Worm (Caenorhabditis elegans): ENCODE results near the gene W06G6.15.
"Not testable (repeated sequence)": the region's sequence is repeated elsewhere in the genome, so short reads cannot be mapped to it uniquely, and the experiment has no call there.

The W06G6.15 gene

DNA sequence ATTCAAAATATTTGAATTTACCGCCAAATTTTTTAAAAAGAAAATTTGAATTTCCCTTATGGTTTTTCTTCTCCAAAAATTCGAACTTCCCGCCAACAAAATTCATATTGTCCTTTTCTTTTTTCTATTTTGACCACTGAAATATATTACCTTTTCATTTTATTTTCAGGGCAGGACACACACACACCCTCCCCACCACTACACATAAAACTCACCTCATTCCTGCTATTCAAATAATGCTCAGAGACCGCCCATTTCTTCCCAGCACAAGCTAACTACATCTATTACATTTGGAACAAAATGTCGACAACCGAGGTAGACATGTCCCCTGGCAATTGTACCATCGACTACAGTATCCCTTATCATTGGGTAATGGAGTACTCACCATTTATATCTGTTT, at the start of gene W06G6.15:
Gene W06G6.15 (plus strand): TSS at position 301 of the 400 bp plus-strand sequence.
- TF ChIP-seq mef-2 (tag; optimal IDR thresholded peaks at IDR 0.05); nhr-20 (tag; optimal IDR thresholded peaks at IDR 0.05); nhr-90 (tag; optimal IDR thresholded peaks at IDR 0.05; ENCODE audit: poor library complexity): not testable (repeated sequence)

- no peak for TF ChIP-seq sup-37 (GFP tag; optimal IDR thresholded peaks at IDR 0.05)
- TF ChIP-seq hlh-4 (tag; optimal IDR thresholded peaks at IDR 0.05) = no peak
- no peak for TF ChIP-seq sox-4 (tag; optimal IDR thresholded peaks at IDR 0.05)
- peak; percentile 2 for TF ChIP-seq lin-14 (GFP tag; optimal IDR thresholded peaks at IDR 0.05)
- no peak for TF ChIP-seq ces-1 (GFP tag; optimal IDR thresholded peaks at IDR 0.05)
- peak; percentile 37 for TF ChIP-seq elt-2 (tag; optimal IDR thresholded peaks at IDR 0.05)
- no peak for TF ChIP-seq efl-1 (optimal IDR thresholded peaks at IDR 0.05)
- TF ChIP-seq efl-1 (GFP tag; optimal IDR thresholded peaks at IDR 0.05 in 1 of 2) = peak in 1 of 2 experiments; percentile 42
Observed at ce11 chrV:16605463-16605862, 48.9 kb upstream of the W06G6.15 start.

DNA sequence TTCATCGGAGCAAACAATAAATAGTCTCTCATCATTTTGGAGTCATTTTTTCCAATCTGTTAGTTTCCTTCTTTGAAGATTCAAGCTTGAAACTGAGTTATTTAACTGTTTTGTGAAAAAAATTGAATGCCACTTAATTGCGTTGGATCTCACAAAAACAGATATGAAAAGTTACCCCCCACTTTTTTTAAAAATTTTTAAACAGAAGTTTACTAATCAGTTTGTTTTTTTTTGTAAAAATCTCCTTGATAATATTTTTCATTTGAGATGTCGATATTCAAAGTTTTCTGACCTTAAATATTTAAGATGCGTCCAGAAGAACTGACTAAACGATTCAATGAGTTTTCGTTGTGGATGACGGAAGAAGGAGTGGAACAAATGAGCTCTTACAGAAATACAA, 48.0 kb upstream of the W06G6.15 start, which contains the start of gene Y32B12C.1:
Gene Y32B12C.1 (plus strand): TSS at position 301 of the 400 bp plus-strand sequence.
- TF ChIP-seq ztf-11 (tag; optimal IDR thresholded peaks at IDR 0.05) (no peak), snpc-4 (tag; optimal IDR thresholded peaks at IDR 0.05) (no peak), mep-1 (tag; optimal IDR thresholded peaks at IDR 0.05) (no peak), elt-2 (tag; optimal IDR thresholded peaks at IDR 0.05) (no peak), fos-1 (tag; optimal IDR thresholded peaks at IDR 0.05) (no peak), nhr-20 (tag; optimal IDR thresholded peaks at IDR 0.05) (no peak), ces-1 (GFP tag; optimal IDR thresholded peaks at IDR 0.05) (no peak), C16A3.4 (tag; optimal IDR thresholded peaks at IDR 0.05) (no peak)

ce11 chrV:16608478-16608877, 45.9 kb upstream of the W06G6.15 start:
- TF ChIP-seq fos-1 (tag; optimal IDR thresholded peaks at IDR 0.05) = no peak
- TF ChIP-seq elt-2 (tag; optimal IDR thresholded peaks at IDR 0.05) = peak; percentile 73
- TF ChIP-seq jun-1 (tag; optimal IDR thresholded peaks at IDR 0.05) = peak; percentile 42

ce11 chrV:16610094-16610493, 44.2 kb upstream of the W06G6.15 start:
- TF ChIP-seq nhr-12 (tag; optimal IDR thresholded peaks at IDR 0.05) (no peak), fkh-8 (tag; optimal IDR thresholded peaks at IDR 0.05) (no peak), ztf-11 (tag; optimal IDR thresholded peaks at IDR 0.05) (no peak), jun-1 (tag; optimal IDR thresholded peaks at IDR 0.05) (peak; percentile 46), lin-35 (GFP tag; optimal IDR thresholded peaks at IDR 0.05) (peak in 1 of 2 experiments; percentile 4), mep-1 (tag; optimal IDR thresholded peaks at IDR 0.05) (no peak), elt-2 (tag; optimal IDR thresholded peaks at IDR 0.05) (peak; percentile 81), ceh-63 (GFP tag; optimal IDR thresholded peaks at IDR 0.05) (no peak), lin-15B (tag; optimal IDR thresholded peaks at IDR 0.05) (no peak), nhr-20 (tag; optimal IDR thresholded peaks at IDR 0.05) (no peak), C34B4.2 (tag; optimal IDR thresholded peaks at IDR 0.05) (no peak), unc-62 (GFP tag; optimal IDR thresholded peaks at IDR 0.05) (no peak), zip-4 (GFP tag; optimal IDR thresholded peaks at IDR 0.05) (no peak)

DNA sequence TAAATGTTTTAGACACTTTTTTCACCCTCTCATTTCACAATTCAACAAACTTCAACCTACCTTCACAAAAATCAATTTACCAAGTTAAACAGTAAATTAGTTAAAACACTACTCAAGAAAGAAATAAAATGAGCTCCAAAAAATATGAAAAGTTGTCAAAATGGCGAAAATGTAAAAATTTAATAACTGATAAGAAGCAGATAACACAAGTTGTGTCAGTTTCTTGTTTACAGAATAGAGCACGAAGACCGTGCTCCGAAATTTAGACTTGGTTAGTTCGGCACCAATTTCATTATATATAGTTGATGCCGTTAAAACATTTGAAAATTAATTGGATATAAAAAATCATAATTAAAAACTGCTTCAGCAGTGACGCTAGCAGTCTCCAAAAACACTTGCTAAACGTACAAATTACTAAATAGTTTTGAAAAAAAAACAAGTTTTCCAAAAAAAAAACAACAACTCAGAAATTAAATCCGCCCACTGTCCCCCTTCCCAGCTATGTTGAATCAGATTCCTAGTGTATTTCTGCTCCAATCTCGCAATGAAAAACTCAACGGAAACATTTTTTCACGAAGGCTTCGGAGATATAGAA, 43.5 kb upstream of the W06G6.15 start, which contains the start of gene srw-54:
Gene srw-54 (plus strand): TSS at position 545 of the 595 bp plus-strand sequence.
- TF ChIP-seq F16B12.6 (tag; optimal IDR thresholded peaks at IDR 0.05) (no peak), mef-2 (tag; optimal IDR thresholded peaks at IDR 0.05) (no peak), nhr-237 (tag; optimal IDR thresholded peaks at IDR 0.05) (no peak), elt-2 (tag; optimal IDR thresholded peaks at IDR 0.05) (peak; percentile 57), isw-1 (GFP tag; IDR thresholded peaks at IDR 0.05) (no peak), nhr-71 (tag; optimal IDR thresholded peaks at IDR 0.05) (no peak), sox-4 (tag; optimal IDR thresholded peaks at IDR 0.05) (no peak), efl-1 (optimal IDR thresholded peaks at IDR 0.05) (no peak), efl-1 (GFP tag; optimal IDR thresholded peaks at IDR 0.05 in 1 of 2) (peak in 1 of 2 experiments; percentile 39)

Data from whole organism, L1 larva.